Fruit fly (Drosophila melanogaster) whole organism, prepupa: ENCODE results near the gene Nrd1.

ENCODE experiments used
- CG10669 ChIP-seq: fragments of 200-800 bp; sonication (Bioruptor generic); optimal IDR thresholded peaks from 3 replicates; lab custom pipeline; 2018; ENCODE audit warnings: missing biosample characterization, mild to moderate bottlenecking, missing genetic modification characterization, moderate library complexity
- CG11294 ChIP-seq: fragments of 200-800 bp; sonication (Bioruptor generic); IDR thresholded peaks from 2 replicates; pipeline ENCODE4 v1.3.6; 2022; ENCODE audit warnings: missing biosample characterization, missing genetic modification characterization
- CG16779 ChIP-seq: fragments of 200-800 bp; sonication (Bioruptor generic); optimal IDR thresholded peaks from 3 replicates; lab custom pipeline; 2017; ENCODE audit warnings: missing biosample characterization, mild to moderate bottlenecking, missing genetic modification characterization
- CG3919 ChIP-seq: fragments of 200-800 bp; sonication (Bioruptor generic); optimal IDR thresholded peaks from 3 replicates; lab custom pipeline; 2016; ENCODE audit warnings: missing biosample characterization, missing genetic modification characterization
- Hr38 ChIP-seq: sonication (Bioruptor generic); optimal IDR thresholded peaks from 2 replicates; lab custom pipeline; 2016; ENCODE audit warnings: missing biosample characterization, missing genetic modification characterization
- Hr39 ChIP-seq: fragments of 200-800 bp; sonication (Bioruptor generic); optimal IDR thresholded peaks from 2 replicates; lab custom pipeline; 2016; ENCODE audit warnings: missing biosample characterization, missing genetic modification characterization
- OdsH ChIP-seq: fragments of 200-800 bp; sonication (Bioruptor generic); optimal IDR thresholded peaks from 3 replicates; lab custom pipeline; 2016; ENCODE audit warnings: missing biosample characterization, missing genetic modification characterization
- Sox14 ChIP-seq: fragments of 200-800 bp; sonication (Bioruptor generic); optimal IDR thresholded peaks from 3 replicates; lab custom pipeline; 2016; ENCODE audit warnings: missing biosample characterization, missing genetic modification characterization
- achi ChIP-seq: fragments of 200-800 bp; sonication (Bioruptor generic); optimal IDR thresholded peaks from 3 replicates; lab custom pipeline; 2016; ENCODE audit warnings: missing biosample characterization, missing genetic modification characterization
- esn ChIP-seq: fragments of 200-800 bp; sonication (Bioruptor generic); optimal IDR thresholded peaks from 2 replicates; lab custom pipeline; 2016; ENCODE audit warnings: missing biosample characterization, mild to moderate bottlenecking, missing genetic modification characterization, moderate library complexity
- fkh ChIP-seq: fragments of 200-800 bp; sonication (Bioruptor generic); optimal IDR thresholded peaks from 3 replicates; lab custom pipeline; 2017; ENCODE audit warnings: missing biosample characterization, mild to moderate bottlenecking, missing genetic modification characterization, moderate library complexity

DNA sequence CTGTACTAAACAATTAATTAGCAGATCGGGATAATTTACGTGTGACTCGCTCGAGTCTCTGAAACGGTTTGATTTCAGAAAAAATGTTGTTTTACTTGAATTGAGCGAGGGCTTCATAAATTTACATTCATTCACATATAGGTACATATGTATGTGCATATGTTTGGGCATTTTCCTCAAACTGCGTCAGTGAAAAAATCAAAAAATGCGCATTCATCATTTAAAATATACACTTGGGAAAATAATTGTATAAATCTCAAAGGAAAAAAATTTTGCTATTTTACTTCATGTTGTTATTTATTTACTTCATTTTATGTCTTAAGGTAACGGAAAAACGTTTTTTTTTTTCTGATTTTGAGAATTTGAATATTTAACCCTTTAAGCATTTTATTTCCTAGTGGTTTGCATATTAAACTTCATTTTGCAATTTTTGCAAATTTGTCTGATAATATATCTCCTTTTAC, 38.2 kb upstream of the Nrd1 start, which contains the start of gene CG43156:
- TF ChIP-seq CG16779 (tag; lab: Kevin White, UChicago): no peak
- no peak for TF ChIP-seq Sox14 (GFP tag; lab: Kevin White, UChicago)
- no peak for TF ChIP-seq Hr39
- TF ChIP-seq achi (GFP tag; lab: Kevin White, UChicago): no peak
- no peak for TF ChIP-seq Hr38 (GFP tag; lab: Kevin White, UChicago)
- TF ChIP-seq CG3919: no peak
- TF ChIP-seq fkh (GFP tag; lab: Kevin White, UChicago): no peak
- TF ChIP-seq CG11294 (GFP tag; lab: Robert Waterston, UW): no peak
- TF ChIP-seq OdsH (GFP tag; lab: Kevin White, UChicago): no peak
- no peak for TF ChIP-seq esn (GFP tag; lab: Kevin White, UChicago)
- TF ChIP-seq CG10669 (GFP tag; lab: Kevin White, UChicago): no peak
